Worm (Caenorhabditis elegans): ENCODE results near the gene K10H10.12.

ce11 chrII:14480772-14481171 is 25.4 kb downstream of the K10H10.12 start:
- TF ChIP-seq unc-62 (GFP tag; optimal IDR thresholded peaks at IDR 0.05) (peak; percentile 1), snpc-4 (tag; optimal IDR thresholded peaks at IDR 0.05) (no peak), nhr-76 (tag; optimal IDR thresholded peaks at IDR 0.05) (no peak), sem-2 (GFP tag; optimal IDR thresholded peaks at IDR 0.05) (no peak), ces-1 (GFP tag; optimal IDR thresholded peaks at IDR 0.05) (no peak)

Measured in whole organism, mixed stage, embryonic.